Fruit fly (Drosophila melanogaster) whole organism, pupa: ENCODE results near the gene CG5910.

Source experiments
- CG10348 ChIP-seq: fragments of 200-800 bp; sonication (Bioruptor generic); IDR thresholded peaks from 2 replicates; pipeline ENCODE4 v1.3.6; 2022; ENCODE audit warnings: missing biosample characterization, missing genetic modification characterization
- CG12605 ChIP-seq: fragments of 200-800 bp; sonication (Bioruptor generic); IDR thresholded peaks from 2 replicates; pipeline ENCODE4 v1.3.6; 2022; ENCODE audit warnings: missing biosample characterization, missing genetic modification characterization
- CG13204 ChIP-seq: fragments of 200-800 bp; sonication (Bioruptor generic); optimal IDR thresholded peaks from 2 replicates; lab custom pipeline; 2018; ENCODE audit warnings: missing biosample characterization, mild to moderate bottlenecking, missing genetic modification characterization, moderate library complexity
- CG14655 ChIP-seq: fragments of 200-800 bp; sonication (Bioruptor generic); optimal IDR thresholded peaks from 3 replicates; lab custom pipeline; 2017; ENCODE audit warnings: mild to moderate bottlenecking, missing biosample characterization, missing genetic modification reagents, missing genetic modification characterization
- CG15710 ChIP-seq: fragments of 200-800 bp; sonication (Bioruptor generic); optimal IDR thresholded peaks from 2 replicates; lab custom pipeline; 2018; ENCODE audit warnings: missing biosample characterization, mild to moderate bottlenecking, missing genetic modification characterization, moderate library complexity
- CG17806 ChIP-seq: fragments of 200-800 bp; sonication (Bioruptor generic); optimal IDR thresholded peaks from 2 replicates; lab custom pipeline; 2018; ENCODE audit warnings: missing biosample characterization, mild to moderate bottlenecking, missing genetic modification characterization, moderate library complexity
- CG32121 ChIP-seq: fragments of 200-800 bp; sonication (Bioruptor generic); IDR thresholded peaks from 2 replicates; pipeline ENCODE4 v1.3.6; 2022; ENCODE audit warnings: missing biosample characterization, missing genetic modification characterization
- CG34367 ChIP-seq: fragments of 200-800 bp; sonication (Bioruptor generic); optimal IDR thresholded peaks from 2 replicates; lab custom pipeline; 2018; ENCODE audit warnings: missing biosample characterization, mild to moderate bottlenecking, missing genetic modification characterization
- CG4496 ChIP-seq: fragments of 200-800 bp; sonication (Bioruptor generic); IDR thresholded peaks from 3 replicates; pipeline ENCODE4 v1.3.6; 2022; ENCODE audit warnings: missing biosample characterization, missing genetic modification characterization
- CG8159 ChIP-seq: fragments of 200-800 bp; sonication (Bioruptor generic); optimal IDR thresholded peaks from 3 replicates; lab custom pipeline; 2018; ENCODE audit warnings: missing biosample characterization, mild to moderate bottlenecking, missing genetic modification characterization, moderate library complexity
- CG8301 ChIP-seq: fragments of 200-800 bp; sonication (Bioruptor generic); optimal IDR thresholded peaks from 2 replicates; lab custom pipeline; 2018; ENCODE audit warnings: missing biosample characterization, mild to moderate bottlenecking, missing genetic modification characterization
- CG9948 ChIP-seq: fragments of 200-800 bp; sonication (Bioruptor generic); optimal IDR thresholded peaks from 2 replicates; lab custom pipeline; 2018; ENCODE audit warnings: missing biosample characterization, mild to moderate bottlenecking, missing genetic modification characterization, moderate library complexity
- D1 ChIP-seq: fragments of 200-800 bp; sonication (Bioruptor generic); optimal IDR thresholded peaks from 2 replicates; lab custom pipeline; 2018; ENCODE audit warnings: missing biosample characterization, mild to moderate bottlenecking, missing genetic modification characterization, moderate library complexity
- EcR ChIP-seq: fragments of 200-800 bp; sonication (Bioruptor generic); optimal IDR thresholded peaks from 3 replicates; lab custom pipeline; 2019; ENCODE audit warnings: missing biosample characterization, missing genetic modification characterization, mild to moderate bottlenecking, moderate library complexity, missing genetic modification reagents
- Ets98B ChIP-seq: fragments of 200-800 bp; sonication (Bioruptor generic); IDR thresholded peaks from 2 replicates; pipeline ENCODE4 v1.3.6; 2022; ENCODE audit warnings: missing biosample characterization, missing genetic modification characterization
- Pif1A ChIP-seq: fragments of 200-800 bp; sonication (Bioruptor generic); optimal IDR thresholded peaks from 3 replicates; lab custom pipeline; 2016; ENCODE audit warnings: missing biosample characterization, missing genetic modification characterization
- Pif1B ChIP-seq: fragments of 200-800 bp; sonication (Bioruptor generic); optimal IDR thresholded peaks from 3 replicates; lab custom pipeline; 2016; ENCODE audit warnings: missing biosample characterization, missing genetic modification characterization
- Snoo ChIP-seq: fragments of 200-800 bp; sonication (Bioruptor generic); optimal IDR thresholded peaks from 3 replicates; lab custom pipeline; 2017; ENCODE audit warnings: missing biosample characterization, mild to moderate bottlenecking, missing genetic modification characterization, inconsistent platforms
- fd96Ca ChIP-seq: fragments of 200-800 bp; sonication (Bioruptor generic); IDR thresholded peaks from 3 replicates; pipeline ENCODE4 v1.3.6; 2022; ENCODE audit warnings: missing biosample characterization, missing genetic modification characterization
- gl ChIP-seq: fragments of 200-800 bp; sonication (Bioruptor generic); optimal IDR thresholded peaks from 2 replicates; lab custom pipeline; 2018; ENCODE audit warnings: missing biosample characterization, mild to moderate bottlenecking, missing genetic modification characterization
- rn ChIP-seq: fragments of 200-800 bp; sonication (Bioruptor generic); IDR thresholded peaks from 2 replicates; pipeline ENCODE4 v1.3.6; 2022; ENCODE audit warnings: missing biosample characterization, missing genetic modification characterization

The CG5910 gene

DNA sequence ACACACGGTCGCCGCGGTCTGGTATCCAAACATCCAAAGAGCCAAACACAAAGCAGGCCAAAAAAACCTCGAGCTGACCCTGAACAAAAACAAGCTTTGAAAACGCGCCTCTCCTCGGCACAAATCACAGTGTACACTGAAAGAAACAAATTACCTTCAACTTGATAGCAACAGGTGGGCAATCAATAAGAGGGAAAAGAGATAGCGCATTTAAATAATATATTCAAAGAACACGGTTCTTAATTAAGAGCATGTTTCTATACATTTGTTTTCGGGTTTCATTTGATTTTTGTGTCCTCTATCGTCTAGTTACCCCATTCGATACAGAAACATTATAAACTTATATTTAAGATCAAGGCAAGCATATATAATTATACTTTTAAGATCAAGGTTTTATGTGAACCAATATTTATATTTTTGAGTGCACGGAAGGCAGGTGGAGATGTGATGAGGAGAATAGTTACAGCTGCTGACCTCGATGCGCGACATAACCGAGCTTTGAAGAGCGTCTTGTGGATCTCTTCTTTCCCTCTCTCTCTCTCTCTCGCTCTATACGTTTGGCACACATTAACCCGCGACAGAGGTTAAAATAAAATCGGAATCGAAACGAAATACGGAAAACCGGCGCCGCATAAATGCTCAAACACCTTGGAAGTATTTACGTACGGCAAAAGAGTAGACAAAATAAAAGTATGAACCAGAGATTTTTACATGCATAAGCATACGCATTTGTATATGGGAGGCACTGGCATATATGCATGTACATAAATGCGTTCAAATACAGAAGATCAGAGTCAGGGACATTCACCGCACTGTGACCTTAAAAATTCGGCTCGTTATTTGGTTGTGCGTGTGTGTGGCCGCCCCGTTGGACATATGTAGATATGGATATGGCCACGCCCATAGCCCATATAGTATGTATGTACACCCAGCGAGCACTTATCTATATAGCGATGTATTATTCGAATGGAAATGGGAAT is 43.7 kb upstream of the CG5910 start:
- TF ChIP-seq CG12605 (GFP tag; lab: Robert Waterston, UW): peak; percentile 35; the same call in 1 of the 2 replicates
- TF ChIP-seq rn: no peak
- peak; percentile 62; the same call in 2 of the 3 replicates for TF ChIP-seq CG4496 (GFP tag; lab: Robert Waterston, UW)
- peak; percentile 87 for TF ChIP-seq CG8301 (tag; lab: Kevin White, UChicago)
- peak; percentile 80 for TF ChIP-seq CG8159 (tag; lab: Kevin White, UChicago)
- peak; percentile 19 for TF ChIP-seq CG13204 (GFP tag; lab: Kevin White, UChicago)
- TF ChIP-seq Pif1A (GFP tag; lab: Kevin White, UChicago): peak; percentile 85
- peak; percentile 16 for TF ChIP-seq D1 (tag; lab: Kevin White, UChicago)
- peak; percentile 78 for TF ChIP-seq CG9948 (tag; lab: Kevin White, UChicago)
- peak; percentile 84 for TF ChIP-seq Pif1B
- peak; percentile 65 for TF ChIP-seq Snoo (tag; lab: Kevin White, UChicago)
- TF ChIP-seq CG32121 (GFP tag; lab: Robert Waterston, UW): peak; percentile 70
- TF ChIP-seq gl (tag; lab: Kevin White, UChicago): peak; percentile 22
- TF ChIP-seq CG10348 (GFP tag; lab: Robert Waterston, UW): peak; percentile 29; the same call in 1 of the 2 replicates
- TF ChIP-seq CG17806: peak; percentile 75
- TF ChIP-seq fd96Ca (GFP tag; lab: Robert Waterston, UW): peak; percentile 65
- TF ChIP-seq CG14655 (GFP tag; lab: Kevin White, UChicago): no peak
- peak; percentile 65 for TF ChIP-seq CG15710 (tag; lab: Kevin White, UChicago)
- peak; percentile 53 for TF ChIP-seq Ets98B (GFP tag; lab: Robert Waterston, UW)
- peak; percentile 62 for TF ChIP-seq CG34367 (tag; lab: Kevin White, UChicago)
- TF ChIP-seq EcR (GFP tag; lab: Kevin White, UChicago): no peak

DNA sequence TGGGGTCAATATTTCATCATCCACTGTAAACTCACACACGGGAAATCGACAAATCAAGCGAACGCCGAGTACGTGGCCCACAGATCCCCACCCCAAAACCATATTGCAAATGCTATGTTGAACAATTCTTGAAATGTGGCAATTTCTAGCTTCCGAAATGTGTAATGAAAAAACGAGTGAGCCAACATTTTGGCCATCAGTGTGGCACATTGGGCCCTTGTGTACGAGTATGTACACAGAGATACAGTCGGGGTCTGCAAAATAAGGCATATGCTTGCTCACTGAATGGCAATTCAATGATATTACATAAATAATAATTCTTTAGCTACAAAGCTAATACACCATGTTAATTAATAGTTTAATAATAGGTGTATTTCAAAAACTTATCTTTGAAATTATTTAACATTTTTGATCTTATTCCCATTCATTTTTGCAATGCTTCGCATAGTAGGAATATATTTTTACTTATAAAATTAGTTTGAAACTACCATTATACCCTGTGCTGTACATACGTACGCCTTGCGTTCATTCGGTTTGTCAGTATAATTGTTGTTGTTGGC is 42.6 kb upstream of the CG5910 start:
- TF ChIP-seq Ets98B (GFP tag; lab: Robert Waterston, UW) (peak; percentile 78), CG32121 (GFP tag; lab: Robert Waterston, UW) (peak; percentile 90), CG4496 (GFP tag; lab: Robert Waterston, UW) (peak; percentile 91), CG17806 (peak; percentile 92), CG8159 (tag; lab: Kevin White, UChicago) (peak; percentile 92), Pif1A (GFP tag; lab: Kevin White, UChicago) (peak; percentile 89), Pif1B (peak; percentile 88), rn (peak; percentile 65; the same call in 1 of the 2 replicates), CG14655 (GFP tag; lab: Kevin White, UChicago) (peak; percentile 95), EcR (GFP tag; lab: Kevin White, UChicago) (peak; percentile 29), CG8301 (tag; lab: Kevin White, UChicago) (peak; percentile 94), CG10348 (GFP tag; lab: Robert Waterston, UW) (peak; percentile 74; the same call in 1 of the 2 replicates), gl (tag; lab: Kevin White, UChicago) (peak; percentile 58), Snoo (tag; lab: Kevin White, UChicago) (peak; percentile 86), CG34367 (tag; lab: Kevin White, UChicago) (peak; percentile 84), fd96Ca (GFP tag; lab: Robert Waterston, UW) (peak; percentile 84), CG15710 (tag; lab: Kevin White, UChicago) (peak; percentile 91), D1 (tag; lab: Kevin White, UChicago) (peak; percentile 81), CG9948 (tag; lab: Kevin White, UChicago) (peak; percentile 92), CG12605 (GFP tag; lab: Robert Waterston, UW) (peak; percentile 82), CG13204 (GFP tag; lab: Kevin White, UChicago) (peak; percentile 74)

DNA sequence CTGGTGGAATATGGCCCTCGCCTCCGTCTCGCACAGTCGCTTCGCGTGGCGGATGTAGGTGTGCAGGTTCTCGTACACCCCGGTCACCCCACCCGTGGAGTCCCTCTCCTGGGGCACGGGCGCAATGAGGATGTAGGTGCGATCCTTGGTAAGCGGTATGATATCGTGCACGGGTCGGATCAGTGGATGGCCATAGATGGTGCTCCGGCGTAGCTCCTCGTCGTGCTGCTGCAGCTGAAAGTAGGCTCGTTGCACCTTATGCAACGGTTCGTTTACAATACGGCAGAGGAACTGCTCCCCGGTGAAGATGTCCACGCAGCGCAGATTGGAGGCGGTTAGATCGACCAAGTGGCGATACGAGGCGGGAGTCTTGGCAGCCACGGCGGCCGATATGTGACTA is 41.7 kb upstream of the CG5910 start:
- TF ChIP-seq CG4496 (GFP tag; lab: Robert Waterston, UW) (0 out of 3 replicates have a peak, but pooled peaks have one; percentile 13), fd96Ca (GFP tag; lab: Robert Waterston, UW) (no peak), CG8301 (tag; lab: Kevin White, UChicago) (no peak)

DNA sequence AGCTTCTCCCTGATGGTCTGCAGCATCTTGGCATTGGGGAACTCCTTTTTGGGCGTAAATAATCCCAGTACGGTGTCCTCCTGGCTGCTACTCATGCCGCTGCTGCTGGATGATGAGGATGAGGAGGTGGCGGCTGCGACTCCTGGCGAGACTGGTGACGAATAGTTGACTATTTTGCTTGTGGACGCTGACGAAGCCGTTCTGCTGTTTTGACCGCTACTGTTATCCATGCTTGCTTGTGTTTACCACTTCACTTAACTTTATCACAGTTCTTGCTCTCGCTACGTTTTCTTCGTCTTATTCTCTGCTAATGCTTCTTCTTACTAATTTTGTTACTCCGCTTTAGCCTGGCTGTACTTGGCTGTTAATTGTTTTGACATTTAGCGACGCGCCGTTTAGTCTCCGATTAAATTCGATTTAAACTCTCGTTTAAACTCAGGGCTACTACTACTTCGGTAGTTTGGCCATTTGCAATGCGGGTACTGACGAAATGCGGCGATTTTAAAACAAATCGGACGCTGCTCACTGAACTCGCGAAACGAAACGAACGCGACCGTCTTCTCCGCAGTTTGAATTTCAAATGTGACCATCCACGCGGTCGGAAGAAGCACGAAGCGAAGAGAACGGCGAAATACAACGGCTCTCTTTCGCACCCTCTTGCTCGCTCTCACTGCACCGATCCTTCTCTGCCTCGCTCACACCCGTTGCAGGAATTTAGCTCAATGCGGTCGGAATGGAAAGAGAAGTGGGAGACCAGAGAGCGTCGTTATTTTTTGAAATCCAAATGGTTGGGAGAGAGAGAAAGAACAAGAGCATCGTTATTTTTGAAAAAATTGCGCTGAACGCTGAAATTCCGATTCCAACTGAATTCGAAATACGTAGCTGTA is 41.0 kb upstream of the CG5910 start, which contains the start of gene trbl:
Gene trbl, minus strand, starts transcription at position 584 of the 887 bp plus-strand sequence.
- no peak for TF ChIP-seq CG34367 (tag; lab: Kevin White, UChicago)
- TF ChIP-seq Pif1B: peak; percentile 4
- peak; percentile 29; the same call in 1 of the 3 replicates for TF ChIP-seq fd96Ca (GFP tag; lab: Robert Waterston, UW)
- TF ChIP-seq CG8159 (tag; lab: Kevin White, UChicago): no peak
- TF ChIP-seq CG13204 (GFP tag; lab: Kevin White, UChicago): peak; percentile 28
- TF ChIP-seq Pif1A (GFP tag; lab: Kevin White, UChicago): no peak
- TF ChIP-seq EcR (GFP tag; lab: Kevin White, UChicago): peak; percentile 52
- peak; percentile 25 for TF ChIP-seq Snoo (tag; lab: Kevin White, UChicago)
- TF ChIP-seq CG9948 (tag; lab: Kevin White, UChicago): no peak
- TF ChIP-seq gl (tag; lab: Kevin White, UChicago): no peak
- no peak for TF ChIP-seq CG8301 (tag; lab: Kevin White, UChicago)
- peak; percentile 74; the same call in 2 of the 3 replicates for TF ChIP-seq CG4496 (GFP tag; lab: Robert Waterston, UW)
- peak; percentile 42; the same call in 1 of the 2 replicates for TF ChIP-seq Ets98B (GFP tag; lab: Robert Waterston, UW)
- TF ChIP-seq CG32121 (GFP tag; lab: Robert Waterston, UW): peak; percentile 31; the same call in 1 of the 2 replicates
- no peak for TF ChIP-seq rn
- TF ChIP-seq CG12605 (GFP tag; lab: Robert Waterston, UW): peak; percentile 59
- TF ChIP-seq CG17806: no peak
